Worm (Caenorhabditis elegans) whole organism, L4 larva: ENCODE data around the gene srx-4.
A peak's percentile ranks its signal among the peaks of the same experiment; 100 is the strongest.

Source experiments
- D1046.2 ChIP-seq: fragments of 200-800 bp; sonication (Bioruptor generic); IDR thresholded peaks from 2 replicates; pipeline ENCODE4 v1.3.6; 2022; ENCODE audit warnings: missing genetic modification characterization, missing compliant biosample characterization
- F26F4.8 ChIP-seq: fragments of 200-800 bp; sonication (Bioruptor generic); conservative IDR thresholded peaks from 2 replicates; pipeline ENCODE4 v1.3.6; 2022; ENCODE audit warnings: missing genetic modification characterization, missing compliant biosample characterization
- F37D6.2 ChIP-seq: sonication (generic microtip); optimal IDR thresholded peaks from 2 replicates; lab custom pipeline; 2016; ENCODE audit warnings: mild to moderate bottlenecking, missing genetic modification characterization, missing compliant biosample characterization
- F44E2.7 ChIP-seq: fragments of 200-800 bp; sonication (Bioruptor generic); IDR thresholded peaks from 2 replicates; pipeline ENCODE4 v2.1.2; 2022; ENCODE audit warnings: missing genetic modification characterization, missing compliant biosample characterization
- F49E8.2 ChIP-seq: sonication (generic microtip); optimal IDR thresholded peaks from 2 replicates; lab custom pipeline; 2016; ENCODE audit warnings: missing compliant biosample characterization, mild to moderate bottlenecking, missing genetic modification characterization, borderline replicate concordance
- T20F7.1 ChIP-seq: fragments of 200-800 bp; sonication (Bioruptor generic); optimal IDR thresholded peaks from 2 replicates; lab custom pipeline; 2018; ENCODE audit warnings: mild to moderate bottlenecking, missing genetic modification characterization, missing compliant biosample characterization
- T26A8.4 ChIP-seq: fragments of 200-800 bp; sonication (Bioruptor generic); IDR thresholded peaks from 2 replicates; pipeline ENCODE4 v1.3.6; 2022; ENCODE audit warnings: missing genetic modification characterization, missing compliant biosample characterization
- Y105C5A.15 ChIP-seq: fragments of 200-800 bp; sonication (Bioruptor generic); IDR thresholded peaks from 2 replicates; pipeline ENCODE4 v1.3.6; 2022; ENCODE audit warnings: missing genetic modification characterization, missing compliant biosample characterization
- ZK337.2 ChIP-seq: fragments of 200-800 bp; sonication (Bioruptor generic); IDR thresholded peaks from 2 replicates; pipeline ENCODE4 v1.3.6; 2022; ENCODE audit warnings: missing genetic modification reagents, missing genetic modification characterization, missing compliant biosample characterization
- aha-1 ChIP-seq: fragments of 150-350 bp; peaks from one replicate; lab custom pipeline; 2014; ENCODE audit warnings: missing biosample characterization, missing genetic modification characterization
- aly-2 ChIP-seq: sonication (generic microtip); optimal IDR thresholded peaks from 2 replicates; lab custom pipeline; 2018; ENCODE audit warnings: missing biosample characterization, missing genetic modification characterization
- ama-1 ChIP-seq: fragments of 150-350 bp; optimal IDR thresholded peaks from 2 replicates; lab custom pipeline; 2014; ENCODE audit warnings: inconsistent platforms, mixed read lengths
- arid-1 ChIP-seq: fragments of 200-800 bp; sonication (Bioruptor generic); conservative IDR thresholded peaks from 2 replicates; pipeline ENCODE4 v1.3.6; 2022; ENCODE audit warnings: missing genetic modification reagents, missing genetic modification characterization, missing compliant biosample characterization
- ceh-28 ChIP-seq: fragments of 150-350 bp; optimal IDR thresholded peaks from 2 replicates; lab custom pipeline; 2014; ENCODE audit warnings: missing biosample characterization, missing genetic modification reagents, missing genetic modification characterization
- ceh-82 ChIP-seq: sonication (generic microtip); optimal IDR thresholded peaks from 2 replicates; lab custom pipeline; 2017; ENCODE audit warnings: missing biosample characterization, missing genetic modification characterization
- ces-1 ChIP-seq: fragments of 150-350 bp; sonication (generic microtip); optimal IDR thresholded peaks from 4 replicates; lab custom pipeline; 2014; ENCODE audit warnings: missing biosample characterization, missing genetic modification reagents, missing genetic modification characterization
- daf-16 ChIP-seq, 3 experiments: sonication (generic microtip); optimal IDR thresholded peaks; 2 replicates each; lab custom pipeline; 2016 to 2017; ENCODE audit warnings: missing genetic modification characterization in 3 of 3, missing genetic modification reagents in 3 of 3, mild to moderate bottlenecking in 2 of 3, missing compliant biosample characterization in 2 of 3, missing biosample characterization in 1 of 3, moderate library complexity in 1 of 3
- daf-19 ChIP-seq: fragments of 200-800 bp; sonication (Bioruptor generic); conservative IDR thresholded peaks from 2 replicates; pipeline ENCODE4 v1.3.6; 2022; ENCODE audit warnings: missing genetic modification characterization, missing compliant biosample characterization
- dmd-6 ChIP-seq: fragments of 200-800 bp; sonication (Bioruptor generic); IDR thresholded peaks from 2 replicates; pipeline ENCODE4 v1.3.6; 2022; ENCODE audit warnings: missing genetic modification reagents, missing genetic modification characterization, missing compliant biosample characterization
- dpl-1 ChIP-seq: fragments of 150-350 bp; optimal IDR thresholded peaks from 2 replicates; lab custom pipeline; 2014; ENCODE audit warnings: missing biosample characterization, missing genetic modification reagents, missing genetic modification characterization
- duxl-1 ChIP-seq: sonication (generic microtip); optimal IDR thresholded peaks from 2 replicates; lab custom pipeline; 2016; ENCODE audit warnings: mild to moderate bottlenecking, missing genetic modification characterization, moderate library complexity, missing compliant biosample characterization; ENCODE audit not compliant: poor library complexity
- dve-1 ChIP-seq: sonication (generic microtip); optimal IDR thresholded peaks from 2 replicates; lab custom pipeline; 2017; ENCODE audit warnings: antibody characterized with exemption, mild to moderate bottlenecking, missing genetic modification characterization, missing compliant biosample characterization; ENCODE audit not compliant: insufficient read depth
- egl-43 ChIP-seq: fragments of 200-800 bp; sonication (Bioruptor generic); IDR thresholded peaks from 2 replicates; pipeline ENCODE4 v1.3.6; 2022; ENCODE audit warnings: missing genetic modification reagents, missing genetic modification characterization, missing compliant biosample characterization
- fkh-10 ChIP-seq: fragments of 150-350 bp; optimal IDR thresholded peaks from 2 replicates; lab custom pipeline; 2014; ENCODE audit warnings: missing biosample characterization, missing genetic modification reagents, missing genetic modification characterization
- fos-1 ChIP-seq: fragments of 150-350 bp; optimal IDR thresholded peaks from 2 replicates; lab custom pipeline; 2014; ENCODE audit warnings: missing biosample characterization, missing genetic modification characterization
- hlh-11 ChIP-seq: fragments of 200-800 bp; sonication (Bioruptor generic); optimal IDR thresholded peaks from 2 replicates; lab custom pipeline; 2018; ENCODE audit warnings: mild to moderate bottlenecking, missing genetic modification characterization, missing compliant biosample characterization
- hlh-30 ChIP-seq: sonication (generic microtip); optimal IDR thresholded peaks from 2 replicates; lab custom pipeline; 2017; ENCODE audit warnings: antibody characterized with exemption, mild to moderate bottlenecking, missing genetic modification characterization, missing compliant biosample characterization; ENCODE audit not compliant: insufficient read depth
- lim-7 ChIP-seq: fragments of 200-800 bp; sonication (Bioruptor generic); IDR thresholded peaks from 2 replicates; pipeline ENCODE4 v1.3.6; 2022; ENCODE audit warnings: missing genetic modification characterization, missing compliant biosample characterization
- lin-1 ChIP-seq: fragments of 200-800 bp; sonication (Bioruptor generic); IDR thresholded peaks from 2 replicates; pipeline ENCODE4 v1.3.6; 2022; ENCODE audit warnings: missing genetic modification reagents, missing genetic modification characterization, missing compliant biosample characterization
- lin-15B ChIP-seq: fragments of 150-350 bp; sonication (generic microtip); optimal IDR thresholded peaks from 3 replicates; lab custom pipeline; 2014; ENCODE audit warnings: missing biosample characterization, missing genetic modification characterization
- lin-29 ChIP-seq: fragments of 200-800 bp; sonication (Bioruptor generic); IDR thresholded peaks from 2 replicates; pipeline ENCODE4 v1.3.6; 2022; ENCODE audit warnings: missing genetic modification reagents, missing genetic modification characterization, missing compliant biosample characterization
- lin-39 ChIP-seq: fragments of 150-350 bp; optimal IDR thresholded peaks from 2 replicates; lab custom pipeline; 2014; ENCODE audit warnings: missing biosample characterization, missing genetic modification reagents, missing genetic modification characterization
- madf-5 ChIP-seq, 2 experiments: fragments of 200-800 bp; sonication (Bioruptor generic); IDR thresholded peaks; 2 replicates each; pipeline ENCODE4 v1.3.6; 2022; ENCODE audit warnings: missing compliant biosample characterization in 2 of 2, missing genetic modification characterization in 2 of 2
- madf-9 ChIP-seq: fragments of 200-800 bp; sonication (Bioruptor generic); conservative IDR thresholded peaks from 2 replicates; pipeline ENCODE4 v1.3.6; 2022; ENCODE audit warnings: missing genetic modification reagents, missing genetic modification characterization, missing compliant biosample characterization
- mdt-29 ChIP-seq: fragments of 200-800 bp; sonication (Bioruptor generic); IDR thresholded peaks from 2 replicates; pipeline ENCODE4 v1.3.6; 2022; ENCODE audit warnings: missing genetic modification reagents, missing genetic modification characterization, missing compliant biosample characterization
- mes-2 ChIP-seq: sonication (generic microtip); optimal IDR thresholded peaks from 2 replicates; lab custom pipeline; 2016; ENCODE audit warnings: missing genotype, mild to moderate bottlenecking, missing genetic modification characterization, missing compliant biosample characterization; ENCODE audit not compliant: poor library complexity, severe bottlenecking
- nhr-102 ChIP-seq: sonication (generic microtip); optimal IDR thresholded peaks from 2 replicates; lab custom pipeline; 2016; ENCODE audit warnings: mild to moderate bottlenecking, missing genetic modification characterization, moderate library complexity, missing compliant biosample characterization
- nhr-111 ChIP-seq: fragments of 200-800 bp; sonication (Bioruptor generic); optimal IDR thresholded peaks from 2 replicates; lab custom pipeline; 2018; ENCODE audit warnings: mild to moderate bottlenecking, missing genetic modification characterization, missing compliant biosample characterization
- nhr-237 ChIP-seq: sonication (generic microtip); optimal IDR thresholded peaks from 2 replicates; lab custom pipeline; 2017; ENCODE audit warnings: missing biosample characterization, missing genetic modification characterization
- nhr-25 ChIP-seq: sonication (generic microtip); optimal IDR thresholded peaks from 2 replicates; lab custom pipeline; 2017; ENCODE audit warnings: missing genetic modification characterization, mild to moderate bottlenecking, missing compliant biosample characterization, antibody characterized with exemption, moderate library complexity, borderline replicate concordance; ENCODE audit not compliant: insufficient read depth
- nhr-42 ChIP-seq: fragments of 200-800 bp; sonication (Bioruptor generic); IDR thresholded peaks from 2 replicates; pipeline ENCODE4 v1.3.6; 2022; ENCODE audit warnings: missing genetic modification characterization, missing compliant biosample characterization
- nhr-48 ChIP-seq: sonication (generic microtip); optimal IDR thresholded peaks from 2 replicates; lab custom pipeline; 2016; ENCODE audit warnings: mild to moderate bottlenecking, missing genetic modification characterization, missing compliant biosample characterization
- nhr-6 ChIP-seq: fragments of 150-350 bp; optimal IDR thresholded peaks from 2 replicates; lab custom pipeline; 2014; ENCODE audit warnings: missing biosample characterization, missing genetic modification characterization
- nhr-77 ChIP-seq: fragments of 150-350 bp; optimal IDR thresholded peaks from 2 replicates; lab custom pipeline; 2014; ENCODE audit warnings: missing biosample characterization, missing genetic modification characterization
- skn-1 ChIP-seq: fragments of 150-350 bp; optimal IDR thresholded peaks from 2 replicates; lab custom pipeline; 2014; ENCODE audit warnings: missing biosample characterization, missing genetic modification characterization
- snpc-4 ChIP-seq: fragments of 150-350 bp; optimal IDR thresholded peaks from 2 replicates; lab custom pipeline; 2014; ENCODE audit warnings: missing biosample characterization, missing genetic modification characterization
- spr-3 ChIP-seq: fragments of 200-800 bp; sonication (Bioruptor generic); optimal IDR thresholded peaks from 2 replicates; lab custom pipeline; 2018; ENCODE audit warnings: mild to moderate bottlenecking, missing genetic modification characterization, missing compliant biosample characterization
- vab-7 ChIP-seq: fragments of 200-800 bp; sonication (Bioruptor generic); IDR thresholded peaks from 2 replicates; pipeline ENCODE4 v1.3.6; 2022; ENCODE audit warnings: missing genetic modification reagents, missing genetic modification characterization, missing compliant biosample characterization
- zag-1 ChIP-seq: fragments of 150-350 bp; optimal IDR thresholded peaks from 2 replicates; lab custom pipeline; 2014; ENCODE audit warnings: missing biosample characterization, missing genetic modification characterization
- zfp-2 ChIP-seq: sonication (generic microtip); optimal IDR thresholded peaks from 2 replicates; lab custom pipeline; 2016; ENCODE audit warnings: mild to moderate bottlenecking, missing genetic modification characterization, missing compliant biosample characterization
- zip-11 ChIP-seq: fragments of 200-800 bp; sonication (Bioruptor generic); IDR thresholded peaks from 2 replicates; pipeline ENCODE4 v1.3.6; 2022; ENCODE audit warnings: missing genetic modification characterization, missing compliant biosample characterization

The srx-4 gene

ce11 chrV:730216-730615 is 37.6 kb upstream of the srx-4 start (continued):
- TF ChIP-seq nhr-48 (tag; lab: Kevin White, UChicago), result peak; percentile 79
- 0 out of 2 replicates have a peak, but pooled peaks have one; percentile 49 for TF ChIP-seq Y105C5A.15 (GFP tag; lab: Robert Waterston, UW)
- peak; percentile 78 for TF ChIP-seq T26A8.4 (GFP tag; lab: Robert Waterston, UW)
- TF ChIP-seq lin-1 (GFP tag; lab: Robert Waterston, UW), result 0 out of 2 replicates have a peak, but pooled peaks have one; percentile 31
- TF ChIP-seq dve-1 (tag; lab: Kevin White, UChicago), result peak; percentile 89
- TF ChIP-seq nhr-77 (tag; lab: Kevin White, UChicago), result peak; percentile 60
- TF ChIP-seq nhr-42, result 0 out of 2 replicates have a peak, but pooled peaks have one; percentile 4
- TF ChIP-seq aha-1 (tag; lab: Kevin White, UChicago), result peak; percentile 47
- TF ChIP-seq nhr-111 (GFP tag; lab: Kevin White, UChicago), result no peak
- no peak for TF ChIP-seq zag-1 (tag; lab: Kevin White, UChicago)
- TF ChIP-seq skn-1 (tag; lab: Kevin White, UChicago), result no peak
- TF ChIP-seq daf-19, result no peak
- no peak for TF ChIP-seq ZK337.2 (GFP tag; lab: Robert Waterston, UW)
- peak; percentile 66 for TF ChIP-seq dmd-6 (GFP tag; lab: Robert Waterston, UW)
- no peak for TF ChIP-seq nhr-6 (tag; lab: Kevin White, UChicago)
- TF ChIP-seq arid-1 (GFP tag; lab: Robert Waterston, UW), result no peak
- TF ChIP-seq nhr-25 (tag; lab: Kevin White, UChicago), result no peak
- TF ChIP-seq nhr-237 (tag; lab: Kevin White, UChicago), result no peak
- no peak for TF ChIP-seq snpc-4 (tag; lab: Kevin White, UChicago)
- no peak for TF ChIP-seq lin-29
- no peak for TF ChIP-seq F26F4.8 (GFP tag; lab: Robert Waterston, UW)
- TF ChIP-seq ama-1 (lab: Kevin White, UChicago), result peak; percentile 64
- no peak for TF ChIP-seq ceh-82 (tag; lab: Kevin White, UChicago)
- TF ChIP-seq zip-11 (GFP tag; lab: Robert Waterston, UW), result no peak
- no peak for TF ChIP-seq ces-1
- TF ChIP-seq T20F7.1 (GFP tag; lab: Kevin White, UChicago), result no peak
- peak in 1 of 2 experiments; percentile 52 for TF ChIP-seq daf-16 (GFP tag; optimal IDR thresholded peaks at IDR 0.05; lab: Kevin White, UChicago)
- TF ChIP-seq daf-16 (tag; optimal IDR thresholded peaks at IDR 0.05; lab: Kevin White, UChicago), result peak; percentile 94
- TF ChIP-seq nhr-102 (tag; lab: Kevin White, UChicago), result peak; percentile 73
- no peak for TF ChIP-seq F37D6.2 (tag; lab: Kevin White, UChicago)
- TF ChIP-seq madf-5 (GFP tag; IDR thresholded peaks at IDR 0.05; lab: Robert Waterston, UW), result no peak
- TF ChIP-seq ceh-28, result no peak
- TF ChIP-seq zfp-2, result no peak
- no peak for TF ChIP-seq spr-3 (GFP tag; lab: Kevin White, UChicago)
- 0 out of 2 replicates have a peak, but pooled peaks have one; percentile 29 for TF ChIP-seq lim-7 (GFP tag; lab: Robert Waterston, UW)
- peak; percentile 86 for TF ChIP-seq mdt-29
- TF ChIP-seq madf-9 (GFP tag; lab: Robert Waterston, UW), result no peak
- TF ChIP-seq fos-1 (tag; lab: Kevin White, UChicago), result no peak
- TF ChIP-seq lin-39 (tag; lab: Kevin White, UChicago), result no peak
- TF ChIP-seq fkh-10 (GFP tag; lab: Kevin White, UChicago), result no peak
- no peak for TF ChIP-seq dpl-1 (GFP tag; lab: Kevin White, UChicago)
- no peak for TF ChIP-seq egl-43
- peak; percentile 89 for TF ChIP-seq hlh-30
- no peak for TF ChIP-seq lin-15B
- TF ChIP-seq D1046.2 (GFP tag; lab: Robert Waterston, UW), result no peak
- TF ChIP-seq hlh-11 (tag; lab: Kevin White, UChicago), result peak; percentile 92
- no peak for TF ChIP-seq F49E8.2 (tag; lab: Kevin White, UChicago)
- peak; percentile 80 for TF ChIP-seq duxl-1
- TF ChIP-seq F44E2.7 (GFP tag; lab: Robert Waterston, UW), result no peak
- peak; percentile 39 for TF ChIP-seq mes-2 (tag; lab: Kevin White, UChicago)
- TF ChIP-seq aly-2 (tag; lab: Kevin White, UChicago), result no peak
- TF ChIP-seq vab-7 (GFP tag; lab: Robert Waterston, UW), result no peak
